Fruit fly (Drosophila melanogaster) whole organism, embryonic: ENCODE results near the gene CG10035.

Source experiments
- Bgb ChIP-seq: fragments of 200-800 bp; sonication (Bioruptor generic); IDR thresholded peaks from 2 replicates; pipeline ENCODE4 v1.3.6; 2022; ENCODE audit warnings: missing biosample characterization, missing genetic modification characterization; ENCODE audit not compliant: partially characterized antibody
- CG1024 ChIP-seq: fragments of 200-800 bp; sonication (Bioruptor generic); IDR thresholded peaks from 2 replicates; pipeline ENCODE4 v1.3.6; 2022; ENCODE audit warnings: missing biosample characterization, missing genetic modification characterization
- CG11695 ChIP-seq: fragments of 200-800 bp; sonication (Bioruptor generic); IDR thresholded peaks from 3 replicates; pipeline ENCODE4 v1.3.6; 2022; ENCODE audit warnings: missing biosample characterization, missing genetic modification characterization
- CG11696 ChIP-seq: fragments of 200-800 bp; sonication (Bioruptor generic); IDR thresholded peaks from 2 replicates; pipeline ENCODE4 v1.3.6; 2022; ENCODE audit warnings: missing biosample characterization, missing genetic modification characterization
- CG13775 ChIP-seq: fragments of 200-800 bp; sonication (Bioruptor generic); optimal IDR thresholded peaks from 3 replicates; lab custom pipeline; 2017; ENCODE audit warnings: missing biosample characterization, mild to moderate bottlenecking, missing genetic modification characterization
- CG14050 ChIP-seq: fragments of 200-800 bp; sonication (Bioruptor generic); IDR thresholded peaks from 3 replicates; pipeline ENCODE4 v1.3.6; 2022; ENCODE audit warnings: missing biosample characterization, missing genetic modification characterization
- CG1603 ChIP-seq: fragments of 200-800 bp; sonication (Bioruptor generic); optimal IDR thresholded peaks from 2 replicates; lab custom pipeline; 2019; ENCODE audit warnings: missing biosample characterization, mild to moderate bottlenecking, missing genetic modification characterization, moderate library complexity
- CG17186 ChIP-seq: fragments of 200-800 bp; sonication (Bioruptor generic); optimal IDR thresholded peaks from 3 replicates; lab custom pipeline; 2017; ENCODE audit warnings: missing biosample characterization, missing genetic modification reagents, missing genetic modification characterization
- CG17328 ChIP-seq: fragments of 200-800 bp; sonication (Bioruptor generic); IDR thresholded peaks from 2 replicates; pipeline ENCODE4 v1.3.6; 2022; ENCODE audit warnings: missing biosample characterization, missing genetic modification characterization
- CG17359 ChIP-seq: fragments of 200-800 bp; sonication (Bioruptor generic); optimal IDR thresholded peaks from 3 replicates; lab custom pipeline; 2018; ENCODE audit warnings: missing biosample characterization, mild to moderate bottlenecking, missing genetic modification characterization, moderate library complexity
- CG2875 ChIP-seq: fragments of 200-800 bp; sonication (Bioruptor generic); optimal IDR thresholded peaks from 2 replicates; lab custom pipeline; 2017; ENCODE audit warnings: missing biosample characterization, mild to moderate bottlenecking, missing genetic modification characterization, missing genetic modification reagents
- CG3065 ChIP-seq: fragments of 200-800 bp; sonication (Bioruptor generic); optimal IDR thresholded peaks from 2 replicates; lab custom pipeline; 2016; ENCODE audit warnings: missing biosample characterization, missing genetic modification characterization
- CG3407 ChIP-seq: fragments of 200-800 bp; sonication (Bioruptor generic); optimal IDR thresholded peaks from 2 replicates; lab custom pipeline; 2018; ENCODE audit warnings: missing biosample characterization, mild to moderate bottlenecking, missing genetic modification characterization
- CG34224 ChIP-seq: fragments of 200-800 bp; sonication (Bioruptor generic); IDR thresholded peaks from 3 replicates; pipeline ENCODE4 v1.3.6; 2022; ENCODE audit warnings: missing biosample characterization, missing genetic modification characterization; ENCODE audit not compliant: partially characterized antibody
- CG3847 ChIP-seq: fragments of 200-800 bp; sonication (Bioruptor generic); IDR thresholded peaks from 2 replicates; pipeline ENCODE4 v1.3.6; 2022; ENCODE audit warnings: missing biosample characterization, missing genetic modification characterization
- CG6175 ChIP-seq: fragments of 200-800 bp; sonication (Bioruptor generic); IDR thresholded peaks from 3 replicates; pipeline ENCODE4 v1.3.6; 2022; ENCODE audit warnings: missing biosample characterization, missing genetic modification characterization
- CG7745 ChIP-seq: fragments of 200-800 bp; sonication (Bioruptor generic); optimal IDR thresholded peaks from 2 replicates; lab custom pipeline; 2018; ENCODE audit warnings: missing biosample characterization, mild to moderate bottlenecking, missing genetic modification characterization, moderate library complexity
- CG8359 ChIP-seq: fragments of 200-800 bp; sonication (Bioruptor generic); optimal IDR thresholded peaks from 2 replicates; lab custom pipeline; 2017; ENCODE audit warnings: missing biosample characterization, mild to moderate bottlenecking, missing genetic modification characterization, borderline replicate concordance
- Camta ChIP-seq: fragments of 200-800 bp; sonication (Bioruptor generic); optimal IDR thresholded peaks from 2 replicates; lab custom pipeline; 2016; ENCODE audit warnings: missing biosample characterization, missing genetic modification characterization
- CoRest ChIP-seq: fragments of 200-800 bp; sonication (Bioruptor generic); optimal IDR thresholded peaks from 3 replicates; lab custom pipeline; 2018; ENCODE audit warnings: missing biosample characterization, mild to moderate bottlenecking, missing genetic modification characterization, moderate library complexity
- Dfd ChIP-seq, 2 experiments: fragments of >200 bp; optimal IDR thresholded peaks; 2 replicates each; lab custom pipeline; 2017; ENCODE audit warnings: missing biosample characterization in 2 of 2, missing genetic modification characterization in 2 of 2
- Doc3 ChIP-seq: fragments of 200-800 bp; sonication (Bioruptor generic); IDR thresholded peaks from 3 replicates; pipeline ENCODE4 v1.3.6; 2022; ENCODE audit warnings: missing biosample characterization, missing genetic modification characterization; ENCODE audit not compliant: partially characterized antibody
- Fer3 ChIP-seq: fragments of 200-800 bp; sonication (Bioruptor generic); optimal IDR thresholded peaks from 2 replicates; lab custom pipeline; 2018; ENCODE audit warnings: missing biosample characterization, mild to moderate bottlenecking, missing genetic modification characterization, moderate library complexity
- HLH4C ChIP-seq: fragments of 200-800 bp; sonication (Bioruptor generic); IDR thresholded peaks from 3 replicates; pipeline ENCODE4 v1.3.6; 2022; ENCODE audit warnings: missing biosample characterization, missing genetic modification characterization; ENCODE audit not compliant: partially characterized antibody
- Hr51 ChIP-seq, 2 experiments: fragments of 200-800 bp; sonication (Bioruptor generic); optimal IDR thresholded peaks; 2 replicates in 1 of 2; 3 replicates in 1 of 2; lab custom pipeline; 2016 to 2018; ENCODE audit warnings: missing biosample characterization in 2 of 2, missing genetic modification characterization in 2 of 2, mild to moderate bottlenecking in 1 of 2, moderate library complexity in 1 of 2
- MBD-R2 ChIP-seq: fragments of 200-800 bp; sonication (Bioruptor generic); IDR thresholded peaks from 2 replicates; pipeline ENCODE4 v1.3.6; 2022; ENCODE audit warnings: missing biosample characterization, missing genetic modification characterization
- Pdp1 ChIP-seq, 2 experiments: fragments of 200-800 bp; sonication (Bioruptor generic); optimal IDR thresholded peaks; 3 replicates each; lab custom pipeline; 2016; ENCODE audit warnings: missing biosample characterization in 2 of 2, missing genetic modification characterization in 2 of 2, mild to moderate bottlenecking in 1 of 2, moderate library complexity in 1 of 2
- Sox100B ChIP-seq: fragments of 200-800 bp; sonication (Bioruptor generic); optimal IDR thresholded peaks from 3 replicates; lab custom pipeline; 2018; ENCODE audit warnings: missing biosample characterization, mild to moderate bottlenecking, missing genetic modification characterization
- Sry-δ ChIP-seq: fragments of 200-800 bp; sonication (Bioruptor generic); optimal IDR thresholded peaks from 2 replicates; lab custom pipeline; 2016; ENCODE audit warnings: missing biosample characterization, missing genetic modification characterization
- Xbp1 ChIP-seq: fragments of 200-800 bp; sonication (Bioruptor generic); optimal IDR thresholded peaks from 3 replicates; lab custom pipeline; 2016; ENCODE audit warnings: missing biosample characterization, mild to moderate bottlenecking, missing genetic modification characterization
- ap ChIP-seq: fragments of 200-800 bp; sonication (Bioruptor generic); IDR thresholded peaks from 2 replicates; pipeline ENCODE4 v1.3.6; 2022; ENCODE audit warnings: missing biosample characterization, missing genetic modification characterization
- bab2 ChIP-seq: fragments of 200-800 bp; sonication (Bioruptor generic); optimal IDR thresholded peaks from 2 replicates; lab custom pipeline; 2016; ENCODE audit warnings: missing biosample characterization, missing genetic modification characterization
- dpn ChIP-seq, 2 experiments: fragments of 200-800 bp; sonication (Bioruptor generic); optimal IDR thresholded peaks; 3 replicates each; lab custom pipeline; 2016; ENCODE audit warnings: missing biosample characterization in 2 of 2, missing genetic modification characterization in 2 of 2
- eyg ChIP-seq: fragments of 200-800 bp; sonication (Bioruptor generic); optimal IDR thresholded peaks from 3 replicates; lab custom pipeline; 2016; ENCODE audit warnings: missing biosample characterization, missing genetic modification characterization
- ftz-f1 ChIP-seq: fragments of 200-800 bp; sonication (Bioruptor generic); optimal IDR thresholded peaks from 2 replicates; lab custom pipeline; 2016; ENCODE audit warnings: missing biosample characterization, missing genetic modification characterization
- gce ChIP-seq: fragments of 200-800 bp; sonication (Bioruptor generic); IDR thresholded peaks from 3 replicates; pipeline ENCODE4 v1.3.6; 2022; ENCODE audit warnings: missing biosample characterization, missing genetic modification characterization
- gcm ChIP-seq: fragments of 200-800 bp; sonication (Bioruptor generic); optimal IDR thresholded peaks from 2 replicates; lab custom pipeline; 2019; ENCODE audit warnings: missing biosample characterization, mild to moderate bottlenecking, missing genetic modification characterization, moderate library complexity
- grau ChIP-seq: fragments of 200-800 bp; optimal IDR thresholded peaks from 3 replicates; lab custom pipeline; 2019; ENCODE audit warnings: missing biosample characterization, mild to moderate bottlenecking, missing genetic modification characterization, moderate library complexity
- hth ChIP-seq: fragments of >200 bp; optimal IDR thresholded peaks from 2 replicates; lab custom pipeline; 2017; ENCODE audit warnings: inconsistent platforms
- knrl ChIP-seq: fragments of 200-800 bp; sonication (Bioruptor generic); IDR thresholded peaks from 3 replicates; pipeline ENCODE4 v1.3.6; 2022; ENCODE audit warnings: missing biosample characterization, missing genetic modification characterization; ENCODE audit not compliant: partially characterized antibody
- lbe ChIP-seq: fragments of 200-800 bp; sonication (Bioruptor generic); optimal IDR thresholded peaks from 2 replicates; lab custom pipeline; 2016; ENCODE audit warnings: missing biosample characterization, mild to moderate bottlenecking, missing genetic modification characterization
- nau ChIP-seq: fragments of 200-800 bp; sonication (Bioruptor generic); optimal IDR thresholded peaks from 3 replicates; lab custom pipeline; 2017; ENCODE audit warnings: missing biosample characterization, mild to moderate bottlenecking, missing genetic modification characterization, missing genetic modification reagents
- pan ChIP-seq, 4 experiments: fragments of >200 bp in 3 of 4; fragments of 200-800 bp in 1 of 4; sonication (Bioruptor generic) in 1 of 4; optimal IDR thresholded peaks in 3 of 4; IDR thresholded peaks in 1 of 4; 2 replicates each; pipeline versions ENCODE4 v1.3.6 to Lab custom; 2017 to 2022; ENCODE audit warnings: missing biosample characterization in 2 of 4, missing genetic modification characterization in 2 of 4, mixed read lengths in 1 of 4
- salm ChIP-seq: fragments of 200-800 bp; sonication (Bioruptor generic); optimal IDR thresholded peaks from 2 replicates; lab custom pipeline; 2018; ENCODE audit warnings: missing biosample characterization, mild to moderate bottlenecking, missing genetic modification characterization
- sens-2 ChIP-seq: fragments of 200-800 bp; sonication (Bioruptor generic); IDR thresholded peaks from 2 replicates; pipeline ENCODE4 v1.3.6; 2022; ENCODE audit warnings: missing biosample characterization, missing genetic modification characterization
- shn ChIP-seq: fragments of 200-800 bp; sonication (Bioruptor generic); optimal IDR thresholded peaks from 3 replicates; lab custom pipeline; 2016; ENCODE audit warnings: missing biosample characterization, missing genetic modification characterization
- tup ChIP-seq: fragments of 200-800 bp; sonication (Bioruptor generic); optimal IDR thresholded peaks from 2 replicates; lab custom pipeline; 2016; ENCODE audit warnings: missing biosample characterization, mild to moderate bottlenecking, missing genetic modification characterization, moderate library complexity
- unc-4 ChIP-seq: fragments of 200-800 bp; sonication (Bioruptor generic); IDR thresholded peaks from 2 replicates; pipeline ENCODE4 v1.3.6; 2022; ENCODE audit warnings: missing biosample characterization, missing genetic modification characterization; ENCODE audit not compliant: partially characterized antibody
- vvl ChIP-seq: fragments of 200-800 bp; sonication (Bioruptor generic); IDR thresholded peaks from 2 replicates; pipeline ENCODE4 v1.3.6; 2022; ENCODE audit warnings: missing biosample characterization, missing genetic modification characterization

The CG10035 gene

DNA sequence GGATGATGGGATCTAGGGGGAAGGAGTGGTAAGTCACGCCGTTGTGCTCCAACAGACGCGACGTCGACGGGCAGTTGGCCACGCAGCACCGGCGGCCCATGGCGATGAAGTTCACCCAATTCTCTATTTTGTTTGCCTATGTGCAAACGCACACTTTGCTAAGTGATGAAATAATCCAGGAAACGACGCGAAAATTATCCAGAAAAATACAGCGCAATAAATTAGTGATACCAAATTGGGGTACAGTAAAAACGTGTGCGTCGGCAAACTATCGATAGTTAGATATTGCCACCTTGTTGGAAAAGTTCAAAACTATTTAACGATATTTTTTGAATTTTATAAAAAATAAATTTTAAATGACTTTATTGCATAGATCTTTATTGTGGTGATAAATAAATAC is 26.4 kb downstream of the CG10035 start, which contains the start of gene MBD-R2 (continued):
- peak; percentile 56; the same call in 2 of the 3 replicates for TF ChIP-seq Doc3 (GFP tag; lab: Robert Waterston, UW)
- no peak for TF ChIP-seq CG1024
- TF ChIP-seq dpn (GFP tag; optimal IDR thresholded peaks at IDR 0.05; lab: Kevin White, UChicago) = no peak
- peak in 1 of 2 experiments; percentile 3 for TF ChIP-seq Hr51 (GFP tag; optimal IDR thresholded peaks at IDR 0.05; lab: Kevin White, UChicago)
- no peak for TF ChIP-seq sens-2 (GFP tag; lab: Robert Waterston, UW)
- TF ChIP-seq eyg (GFP tag; lab: Kevin White, UChicago) = no peak
- TF ChIP-seq CoRest (tag; lab: Kevin White, UChicago) = peak; percentile 19
- no peak for TF ChIP-seq Camta
- 0 out of 2 replicates have a peak, but pooled peaks have one; percentile 27 for TF ChIP-seq CG17328 (GFP tag; lab: Robert Waterston, UW)
- no peak for TF ChIP-seq CG13775 (GFP tag; lab: Kevin White, UChicago)
- no peak for TF ChIP-seq nau (GFP tag; lab: Kevin White, UChicago)
- peak; percentile 78 for TF ChIP-seq knrl
- TF ChIP-seq Xbp1 (GFP tag; lab: Kevin White, UChicago) = no peak
- no peak for TF ChIP-seq Sox100B
- TF ChIP-seq shn = no peak
- TF ChIP-seq Dfd (GFP tag; optimal IDR thresholded peaks at IDR 0.05; lab: Kevin White, UChicago) = no peak
- TF ChIP-seq grau (tag; lab: Kevin White, UChicago) = peak; percentile 42
- TF ChIP-seq CG1603 = peak; percentile 39
- no peak for TF ChIP-seq CG3847 (GFP tag; lab: Robert Waterston, UW)
- peak; percentile 1 for TF ChIP-seq gcm (GFP tag; lab: Kevin White, UChicago)
- TF ChIP-seq CG3407 (GFP tag; lab: Kevin White, UChicago) = no peak
- no peak for TF ChIP-seq CG3065 (GFP tag; lab: Kevin White, UChicago)
- TF ChIP-seq Bgb = peak; percentile 67
- no peak for TF ChIP-seq tup
- TF ChIP-seq CG6175 (GFP tag; lab: Robert Waterston, UW) = no peak
- no peak for TF ChIP-seq salm (tag; lab: Kevin White, UChicago)
- no peak for TF ChIP-seq CG7745 (tag; lab: Kevin White, UChicago)
- no peak for TF ChIP-seq bab2
- TF ChIP-seq unc-4 (GFP tag; lab: Robert Waterston, UW) = peak; percentile 80
- TF ChIP-seq MBD-R2 (GFP tag; lab: Robert Waterston, UW) = peak; percentile 82
- TF ChIP-seq pan (optimal IDR thresholded peaks at IDR 0.05; lab: Kevin White, UChicago) = no peak
- TF ChIP-seq pan (GFP tag; optimal IDR thresholded peaks at IDR 0.05 in 1 of 2, IDR thresholded peaks at IDR 0.05 in 1 of 2) = no peak
- TF ChIP-seq CG11695 (GFP tag; lab: Robert Waterston, UW) = no peak
- TF ChIP-seq Pdp1 (GFP tag; optimal IDR thresholded peaks at IDR 0.05; lab: Kevin White, UChicago) = peak in 1 of 2 experiments; percentile 21
- TF ChIP-seq vvl = peak; percentile 15; the same call in 1 of the 2 replicates
- TF ChIP-seq gce (GFP tag; lab: Robert Waterston, UW) = no peak
- TF ChIP-seq CG8359 (GFP tag; lab: Kevin White, UChicago) = no peak
- peak; percentile 62 for TF ChIP-seq Sry-δ
- TF ChIP-seq CG2875 = no peak
- TF ChIP-seq HLH4C = peak; percentile 37; the same call in 2 of the 3 replicates
- TF ChIP-seq CG11696 (GFP tag; lab: Robert Waterston, UW) = no peak
- TF ChIP-seq ftz-f1 (GFP tag; lab: Kevin White, UChicago) = no peak
- TF ChIP-seq CG17186 (GFP tag; lab: Kevin White, UChicago) = peak; percentile 51
- peak; percentile 9 for TF ChIP-seq lbe (GFP tag; lab: Kevin White, UChicago)
- TF ChIP-seq CG34224 = peak; percentile 66; the same call in 2 of the 3 replicates
- TF ChIP-seq CG14050 = no peak
- no peak for TF ChIP-seq Fer3 (tag; lab: Kevin White, UChicago)
- TF ChIP-seq CG17359 = no peak
- no peak for TF ChIP-seq ap
- TF ChIP-seq hth (lab: Kevin White, UChicago) = no peak
